Worm (Caenorhabditis elegans) whole organism, L1 larva: ENCODE data around the gene oac-14.
A peak's percentile ranks its signal among the peaks of the same experiment; 100 is the strongest.

Source experiments
- C04F5.9 ChIP-seq: sonication (generic microtip); optimal IDR thresholded peaks from 2 replicates; lab custom pipeline; 2016; ENCODE audit warnings: missing genetic modification characterization, missing compliant biosample characterization
- C34B4.2 ChIP-seq: sonication (generic microtip); optimal IDR thresholded peaks from 2 replicates; lab custom pipeline; 2017; ENCODE audit warnings: mild to moderate bottlenecking, missing genetic modification characterization, missing compliant biosample characterization
- aha-1 ChIP-seq: fragments of 150-350 bp; optimal IDR thresholded peaks from 2 replicates; lab custom pipeline; 2014; ENCODE audit warnings: missing biosample characterization, missing genetic modification characterization
- ama-1 ChIP-seq: fragments of 150-350 bp; optimal IDR thresholded peaks from 2 replicates; lab custom pipeline; 2014
- blmp-1 ChIP-seq: fragments of 150-350 bp; optimal IDR thresholded peaks from 2 replicates; lab custom pipeline; 2014; ENCODE audit warnings: missing biosample characterization, missing genetic modification characterization
- ceh-63 ChIP-seq: fragments of 200-800 bp; sonication (Bioruptor generic); optimal IDR thresholded peaks from 2 replicates; lab custom pipeline; 2018; ENCODE audit warnings: mild to moderate bottlenecking, missing genetic modification characterization, missing compliant biosample characterization
- ceh-82 ChIP-seq, 3 experiments: fragments of 150-350 bp in 1 of 3; sonication (generic microtip) in 2 of 3; optimal IDR thresholded peaks; 2 replicates each; lab custom pipeline; 2014 to 2017; ENCODE audit warnings: missing biosample characterization in 3 of 3, missing genetic modification characterization in 3 of 3
- ceh-90 ChIP-seq: sonication (generic microtip); optimal IDR thresholded peaks from 2 replicates; lab custom pipeline; 2016; ENCODE audit warnings: missing genetic modification characterization, missing compliant biosample characterization
- dpl-1 ChIP-seq, 3 experiments: fragments of 150-350 bp in 2 of 3; sonication (generic microtip) in 1 of 3; optimal IDR thresholded peaks; 2 replicates each; lab custom pipeline; 2014 to 2017; ENCODE audit warnings: missing biosample characterization in 3 of 3, missing genetic modification characterization in 3 of 3, missing genetic modification reagents in 3 of 3
- dsc-1 ChIP-seq: sonication (generic microtip); optimal IDR thresholded peaks from 2 replicates; lab custom pipeline; 2016; ENCODE audit warnings: mild to moderate bottlenecking, missing genetic modification characterization, missing compliant biosample characterization
- efl-1 ChIP-seq, 4 experiments: fragments of 150-350 bp; optimal IDR thresholded peaks in 3 of 4; peaks in 1 of 4; 1 replicate in 1 of 4; 2 replicates in 3 of 4; lab custom pipeline; 2014; ENCODE audit warnings: missing biosample characterization in 2 of 4, missing genetic modification characterization in 2 of 4, missing genetic modification reagents in 2 of 4
- efl-3 ChIP-seq: fragments of 200-800 bp; sonication (Bioruptor generic); optimal IDR thresholded peaks from 2 replicates; lab custom pipeline; 2018; ENCODE audit warnings: mild to moderate bottlenecking, missing genetic modification characterization, missing compliant biosample characterization
- egl-27 ChIP-seq, 2 experiments: fragments of 150-350 bp in 1 of 2; sonication (generic microtip); optimal IDR thresholded peaks; 3 replicates each; lab custom pipeline; 2017 to 2018; ENCODE audit warnings: missing biosample characterization in 2 of 2, missing genetic modification characterization in 2 of 2, missing genetic modification reagents in 2 of 2
- elt-2 ChIP-seq: sonication (generic microtip); optimal IDR thresholded peaks from 2 replicates; lab custom pipeline; 2016; ENCODE audit warnings: missing genetic modification characterization, mild to moderate bottlenecking, inconsistent platforms, missing compliant biosample characterization, missing genetic modification reagents
- elt-3 ChIP-seq, 6 experiments: fragments of 150-350 bp in 1 of 6; sonication (generic microtip); optimal IDR thresholded peaks; 2 replicates each; lab custom pipeline; 2017 to 2018; ENCODE audit warnings: missing biosample characterization in 6 of 6, missing genetic modification characterization in 6 of 6, inconsistent platforms in 1 of 6
- ets-5 ChIP-seq: fragments of 200-800 bp; sonication (Bioruptor generic); IDR thresholded peaks from 2 replicates; pipeline ENCODE4 v1.3.6; 2022; ENCODE audit warnings: missing genetic modification characterization, missing compliant biosample characterization
- fkh-10 ChIP-seq: sonication (generic microtip); optimal IDR thresholded peaks from 2 replicates; lab custom pipeline; 2017; ENCODE audit warnings: missing biosample characterization, missing genetic modification reagents, missing genetic modification characterization
- fkh-4 ChIP-seq: sonication (generic microtip); optimal IDR thresholded peaks from 2 replicates; lab custom pipeline; 2016; ENCODE audit warnings: missing compliant biosample characterization, missing genetic modification characterization, borderline replicate concordance
- grh-1 ChIP-seq: fragments of 200-800 bp; sonication (Bioruptor generic); IDR thresholded peaks from 2 replicates; pipeline ENCODE4 v1.3.6; 2022; ENCODE audit warnings: missing genetic modification reagents, missing genetic modification characterization, missing compliant biosample characterization
- hlh-4 ChIP-seq: sonication (generic microtip); optimal IDR thresholded peaks from 2 replicates; lab custom pipeline; 2016; ENCODE audit warnings: mild to moderate bottlenecking, missing genetic modification characterization, missing compliant biosample characterization
- hpl-2 ChIP-seq: fragments of 150-350 bp; optimal IDR thresholded peaks from 2 replicates; lab custom pipeline; 2014; ENCODE audit warnings: missing biosample characterization, missing genetic modification reagents, missing genetic modification characterization
- irx-1 ChIP-seq: sonication (generic microtip); optimal IDR thresholded peaks from 2 replicates; lab custom pipeline; 2016; ENCODE audit warnings: missing genetic modification characterization, missing compliant biosample characterization
- isw-1 ChIP-seq: fragments of 200-800 bp; sonication (Bioruptor generic); IDR thresholded peaks from 2 replicates; pipeline ENCODE4 v1.3.6; 2022; ENCODE audit warnings: missing genetic modification characterization, missing compliant biosample characterization
- jun-1 ChIP-seq: fragments of 150-350 bp; optimal IDR thresholded peaks from 2 replicates; lab custom pipeline; 2014; ENCODE audit warnings: missing biosample characterization, missing genetic modification reagents, missing genetic modification characterization
- lin-13 ChIP-seq: fragments of 150-350 bp; optimal IDR thresholded peaks from 2 replicates; lab custom pipeline; 2014; ENCODE audit warnings: missing biosample characterization, missing genetic modification reagents, missing genetic modification characterization
- lin-39 ChIP-seq: fragments of 150-350 bp; optimal IDR thresholded peaks from 2 replicates; lab custom pipeline; 2014; ENCODE audit warnings: missing biosample characterization, missing genetic modification reagents, missing genetic modification characterization
- lsy-2 ChIP-seq, 2 experiments: fragments of 150-350 bp; optimal IDR thresholded peaks; 2 replicates each; lab custom pipeline; 2014; ENCODE audit warnings: missing biosample characterization in 2 of 2, missing genetic modification characterization in 2 of 2
- mab-9 ChIP-seq: fragments of 200-800 bp; sonication (Bioruptor generic); IDR thresholded peaks from 2 replicates; pipeline ENCODE4 v1.3.6; 2022; ENCODE audit warnings: missing genetic modification reagents, missing genetic modification characterization, missing compliant biosample characterization
- mdl-1 ChIP-seq, 2 experiments: fragments of 150-350 bp; optimal IDR thresholded peaks; 2 replicates each; lab custom pipeline; 2014 to 2017; ENCODE audit warnings: missing biosample characterization in 2 of 2, missing genetic modification characterization in 2 of 2, inconsistent platforms in 1 of 2
- mep-1 ChIP-seq: fragments of 150-350 bp; optimal IDR thresholded peaks from 2 replicates; lab custom pipeline; 2014; ENCODE audit warnings: missing biosample characterization, missing genetic modification characterization
- nhr-12 ChIP-seq: sonication (generic microtip); optimal IDR thresholded peaks from 2 replicates; lab custom pipeline; 2017; ENCODE audit warnings: missing biosample characterization, missing genetic modification characterization
- nhr-20 ChIP-seq: sonication (generic microtip); optimal IDR thresholded peaks from 2 replicates; lab custom pipeline; 2016; ENCODE audit warnings: mild to moderate bottlenecking, missing genetic modification characterization, missing compliant biosample characterization
- nhr-28 ChIP-seq: fragments of 150-350 bp; optimal IDR thresholded peaks from 2 replicates; lab custom pipeline; 2014; ENCODE audit warnings: missing biosample characterization, missing genetic modification characterization
- nhr-47 ChIP-seq: sonication (generic microtip); optimal IDR thresholded peaks from 2 replicates; lab custom pipeline; 2016; ENCODE audit warnings: mild to moderate bottlenecking, missing genetic modification characterization, moderate library complexity, missing compliant biosample characterization
- nhr-76 ChIP-seq: sonication (generic microtip); optimal IDR thresholded peaks from 2 replicates; lab custom pipeline; 2017; ENCODE audit warnings: missing biosample characterization, missing genetic modification characterization
- nhr-84 ChIP-seq: sonication (generic microtip); optimal IDR thresholded peaks from 2 replicates; lab custom pipeline; 2017; ENCODE audit warnings: missing biosample characterization, missing genetic modification characterization
- nhr-85 ChIP-seq: sonication (generic microtip); peaks from one replicate; lab custom pipeline; 2016; ENCODE audit warnings: missing genetic modification characterization, inconsistent platforms, missing compliant biosample characterization
- nhr-90 ChIP-seq: sonication (generic microtip); optimal IDR thresholded peaks from 2 replicates; lab custom pipeline; 2016; ENCODE audit warnings: mild to moderate bottlenecking, missing genetic modification characterization, missing compliant biosample characterization; ENCODE audit not compliant: poor library complexity
- pag-3 ChIP-seq: sonication (generic microtip); optimal IDR thresholded peaks from 2 replicates; lab custom pipeline; 2017; ENCODE audit warnings: missing genetic modification characterization, mild to moderate bottlenecking, missing compliant biosample characterization, antibody characterized with exemption, borderline replicate concordance; ENCODE audit not compliant: insufficient read depth
- pax-3 ChIP-seq: fragments of 200-800 bp; sonication (Bioruptor generic); optimal IDR thresholded peaks from 2 replicates; lab custom pipeline; 2018; ENCODE audit warnings: mild to moderate bottlenecking, missing genetic modification characterization, moderate library complexity, missing compliant biosample characterization
- pqm-1 ChIP-seq: sonication (generic microtip); optimal IDR thresholded peaks from 3 replicates; lab custom pipeline; 2017; ENCODE audit warnings: missing biosample characterization, missing genetic modification characterization
- skn-1 ChIP-seq: fragments of 150-350 bp; optimal IDR thresholded peaks from 2 replicates; lab custom pipeline; 2014; ENCODE audit warnings: missing biosample characterization, missing genetic modification characterization
- snu-23 ChIP-seq: sonication (generic microtip); optimal IDR thresholded peaks from 2 replicates; lab custom pipeline; 2016; ENCODE audit warnings: missing genetic modification characterization, missing compliant biosample characterization
- sox-4 ChIP-seq: sonication (generic microtip); optimal IDR thresholded peaks from 2 replicates; lab custom pipeline; 2016; ENCODE audit warnings: missing genetic modification characterization, missing compliant biosample characterization
- sptf-1 ChIP-seq: fragments of 150-350 bp; optimal IDR thresholded peaks from 2 replicates; lab custom pipeline; 2014; ENCODE audit warnings: missing biosample characterization, missing genetic modification characterization
- tbx-2 ChIP-seq: sonication (generic microtip); optimal IDR thresholded peaks from 2 replicates; lab custom pipeline; 2016; ENCODE audit warnings: missing genetic modification characterization, missing compliant biosample characterization
- unc-130 ChIP-seq: fragments of 150-350 bp; optimal IDR thresholded peaks from 2 replicates; lab custom pipeline; 2017; ENCODE audit warnings: missing biosample characterization, missing genetic modification characterization, inconsistent platforms
- unc-62 ChIP-seq: fragments of 150-350 bp; optimal IDR thresholded peaks from 2 replicates; lab custom pipeline; 2014; ENCODE audit warnings: missing biosample characterization, missing genetic modification reagents, missing genetic modification characterization
- unc-86 ChIP-seq: sonication (generic microtip); optimal IDR thresholded peaks from 2 replicates; lab custom pipeline; 2016; ENCODE audit warnings: missing genetic modification characterization, missing compliant biosample characterization
- unc-98 ChIP-seq: fragments of 200-800 bp; sonication (Bioruptor generic); IDR thresholded peaks from 2 replicates; pipeline ENCODE4 v1.3.6; 2022; ENCODE audit warnings: missing genetic modification characterization, missing compliant biosample characterization
- ztf-4 ChIP-seq: fragments of 150-350 bp; optimal IDR thresholded peaks from 2 replicates; lab custom pipeline; 2014; ENCODE audit warnings: missing biosample characterization, missing genetic modification characterization

The oac-14 gene

DNA sequence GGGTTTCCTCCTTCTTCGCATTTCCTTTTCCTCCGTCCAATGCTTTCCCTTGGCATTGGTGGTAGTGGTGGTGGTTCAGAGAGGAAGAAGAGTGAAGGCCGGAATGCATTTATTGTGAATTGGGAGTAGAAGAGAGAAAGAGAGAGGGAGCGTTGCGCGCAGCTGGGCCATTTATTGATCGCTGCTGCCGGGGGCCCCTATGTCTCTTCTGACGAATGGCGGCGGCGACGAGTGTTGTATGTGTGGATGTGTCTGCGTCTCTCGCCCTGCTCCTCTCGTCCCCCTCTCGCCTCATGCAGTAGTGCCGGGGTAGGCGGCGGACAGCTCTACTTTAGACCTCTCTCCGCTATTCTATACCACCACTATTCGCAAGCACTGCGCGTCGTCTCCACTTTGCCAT, 4.8 kb upstream of the oac-14 start, which contains the start of gene unc-115 (continued):
- TF ChIP-seq nhr-20 = peak; percentile 85
- peak; percentile 53 for TF ChIP-seq grh-1 (GFP tag; lab: Robert Waterston, UW)
- TF ChIP-seq mdl-1 (tag; optimal IDR thresholded peaks at IDR 0.05; lab: Kevin White, UChicago) = peak in 1 of 2 experiments; percentile 74
- TF ChIP-seq mep-1 (tag; lab: Kevin White, UChicago) = peak; percentile 39
- TF ChIP-seq efl-3 = no peak
- no peak for TF ChIP-seq ets-5
- no peak for TF ChIP-seq hpl-2 (GFP tag; lab: Kevin White, UChicago)
- TF ChIP-seq lin-13 (GFP tag; lab: Kevin White, UChicago) = peak; percentile 15
- TF ChIP-seq aha-1 (tag; lab: Kevin White, UChicago) = no peak
- no peak for TF ChIP-seq nhr-84
- no peak for TF ChIP-seq unc-98 (GFP tag; lab: Robert Waterston, UW)
- peak; percentile 59 for TF ChIP-seq irx-1 (tag; lab: Kevin White, UChicago)
- TF ChIP-seq hlh-4 (tag; lab: Kevin White, UChicago) = no peak
- TF ChIP-seq tbx-2 (tag; lab: Kevin White, UChicago) = peak; percentile 86
- peak; percentile 44 to 51 for TF ChIP-seq efl-1 (optimal IDR thresholded peaks at IDR 0.05; lab: Kevin White, UChicago)
- peak in 1 of 2 experiments; percentile 94 for TF ChIP-seq efl-1 (GFP tag; optimal IDR thresholded peaks at IDR 0.05 in 1 of 2; lab: Kevin White, UChicago)
- peak; percentile 76 for TF ChIP-seq mab-9 (GFP tag; lab: Robert Waterston, UW)
- TF ChIP-seq nhr-47 (tag; lab: Kevin White, UChicago) = peak; percentile 87
- peak; percentile 23 for TF ChIP-seq pax-3
- no peak for TF ChIP-seq pqm-1 (tag; lab: Kevin White, UChicago)
- TF ChIP-seq snu-23 = peak; percentile 90
- no peak for TF ChIP-seq C34B4.2
- TF ChIP-seq sox-4 = peak; percentile 26
- TF ChIP-seq ztf-4 (tag; lab: Kevin White, UChicago) = peak; percentile 73
- TF ChIP-seq jun-1 (tag; lab: Kevin White, UChicago) = peak; percentile 65
- TF ChIP-seq nhr-85 = peak; percentile 86
- no peak for TF ChIP-seq nhr-12 (tag; lab: Kevin White, UChicago)
- TF ChIP-seq isw-1 = peak; percentile 72
- no peak for TF ChIP-seq unc-62 (GFP tag; lab: Kevin White, UChicago)
- peak; percentile 82 for TF ChIP-seq blmp-1 (tag; lab: Kevin White, UChicago)
- TF ChIP-seq pag-3 (tag; lab: Kevin White, UChicago) = no peak
- TF ChIP-seq nhr-76 (tag; lab: Kevin White, UChicago) = no peak
- peak; percentile 79 to 87 (median 79) for TF ChIP-seq ceh-82 (tag; optimal IDR thresholded peaks at IDR 0.05; lab: Kevin White, UChicago)
- TF ChIP-seq elt-2 (tag; lab: Kevin White, UChicago) = peak; percentile 29
- TF ChIP-seq lin-39 (tag; lab: Kevin White, UChicago) = no peak
- peak; percentile 78 for TF ChIP-seq dsc-1
- no peak for TF ChIP-seq sptf-1 (tag; lab: Kevin White, UChicago)
- peak; percentile 59 to 73 for TF ChIP-seq lsy-2 (tag; optimal IDR thresholded peaks at IDR 0.05; lab: Kevin White, UChicago)
- peak; percentile 76 for TF ChIP-seq fkh-10 (GFP tag; lab: Kevin White, UChicago)
- TF ChIP-seq unc-130 (tag; lab: Kevin White, UChicago) = peak; percentile 76
- TF ChIP-seq unc-86 (tag; lab: Kevin White, UChicago) = peak; percentile 88
- peak in 1 of 3 experiments; percentile 42 for TF ChIP-seq dpl-1 (GFP tag; optimal IDR thresholded peaks at IDR 0.05; lab: Kevin White, UChicago)
- peak in 2 of 6 experiments; percentile 34 to 64 for TF ChIP-seq elt-3 (tag; optimal IDR thresholded peaks at IDR 0.05; lab: Kevin White, UChicago)

DNA sequence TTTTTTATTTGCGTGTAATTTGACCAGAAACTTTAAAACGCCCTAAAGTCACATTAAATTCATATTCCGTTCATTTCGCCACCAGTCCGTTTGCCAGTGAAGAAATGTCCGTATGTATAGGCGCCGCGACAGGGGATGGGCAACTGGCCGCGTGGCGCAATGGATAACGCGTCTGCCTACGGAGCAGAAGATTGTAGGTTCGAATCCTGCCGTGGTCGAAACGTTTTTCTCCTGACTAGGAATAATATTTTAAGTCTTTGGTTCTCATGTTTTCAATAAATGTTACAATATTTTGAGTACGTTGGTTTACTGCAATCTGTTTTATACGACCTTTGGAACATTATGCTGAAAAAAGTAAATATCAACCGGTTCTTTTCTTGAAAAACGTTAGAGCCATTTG, 3.2 kb upstream of the oac-14 start:
- TF ChIP-seq elt-3 (tag; optimal IDR thresholded peaks at IDR 0.05; lab: Kevin White, UChicago) (no peak), ceh-63 (GFP tag; lab: Kevin White, UChicago) (no peak), nhr-12 (tag; lab: Kevin White, UChicago) (no peak), ama-1 (lab: Kevin White, UChicago) (no peak), nhr-90 (peak; percentile 80), fkh-4 (tag; lab: Kevin White, UChicago) (no peak), mep-1 (tag; lab: Kevin White, UChicago) (peak; percentile 53), egl-27 (tag; optimal IDR thresholded peaks at IDR 0.05; lab: Kevin White, UChicago) (no peak), aha-1 (tag; lab: Kevin White, UChicago) (no peak), ztf-4 (tag; lab: Kevin White, UChicago) (no peak), mab-9 (GFP tag; lab: Robert Waterston, UW) (no peak), unc-86 (tag; lab: Kevin White, UChicago) (peak; percentile 8), ceh-90 (tag; lab: Kevin White, UChicago) (no peak), blmp-1 (tag; lab: Kevin White, UChicago) (no peak), unc-130 (tag; lab: Kevin White, UChicago) (no peak), pqm-1 (tag; lab: Kevin White, UChicago) (no peak), ets-5 (no peak), skn-1 (tag; lab: Kevin White, UChicago) (peak; percentile 32), nhr-28 (no peak), efl-1 (optimal IDR thresholded peaks at IDR 0.05; lab: Kevin White, UChicago) (peak in 1 of 2 experiments; percentile 23), efl-1 (GFP tag; optimal IDR thresholded peaks at IDR 0.05 in 1 of 2; lab: Kevin White, UChicago) (peak in 1 of 2 experiments; percentile 86), C04F5.9 (tag; lab: Kevin White, UChicago) (no peak)
